Worm (Caenorhabditis elegans): ENCODE results near the gene F08A7.1.

The F08A7.1 gene

DNA sequence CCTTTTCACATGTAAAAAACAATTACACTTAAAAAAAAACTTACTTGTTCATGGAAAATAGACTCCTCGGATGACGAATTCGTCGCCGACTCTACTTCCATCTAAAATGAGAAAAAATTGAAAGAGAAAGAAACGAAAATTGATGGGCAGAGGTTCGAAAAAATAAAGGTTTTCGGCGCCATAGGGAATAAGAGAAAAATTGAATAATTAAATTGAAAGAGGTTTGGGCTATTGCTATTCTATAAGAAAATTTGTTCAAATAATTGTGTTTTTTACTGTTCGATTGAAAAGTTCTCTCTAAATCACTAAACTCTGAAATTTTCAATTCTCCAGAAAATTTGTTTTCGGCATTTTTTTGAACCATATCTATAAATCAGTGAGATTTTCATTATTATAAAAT is 42.8 kb downstream of the F08A7.1 start, which contains the start of gene rabr-2:
TSS of gene rabr-2 (minus strand) at position 101 of the 400 bp plus-strand sequence.
- no peak for TF ChIP-seq elt-1 (tag; optimal IDR thresholded peaks at IDR 0.05; ENCODE audit: borderline replicate concordance, insufficient read depth)
- TF ChIP-seq flh-1 (GFP tag; optimal IDR thresholded peaks at IDR 0.05), result no peak
- TF ChIP-seq pha-4 (tag; optimal IDR thresholded peaks at IDR 0.05), result no peak
- no peak for TF ChIP-seq ceh-83 (GFP tag; optimal IDR thresholded peaks at IDR 0.05)
- TF ChIP-seq bed-3 (GFP tag; optimal IDR thresholded peaks at IDR 0.05), result no peak
- no peak for TF ChIP-seq hlh-1 (tag; optimal IDR thresholded peaks at IDR 0.05)
- TF ChIP-seq unc-62 (GFP tag; optimal IDR thresholded peaks at IDR 0.05), result no peak
- TF ChIP-seq blmp-1 (tag; optimal IDR thresholded peaks at IDR 0.05), result no peak
- no peak for TF ChIP-seq elt-3 (tag; optimal IDR thresholded peaks at IDR 0.05)

DNA sequence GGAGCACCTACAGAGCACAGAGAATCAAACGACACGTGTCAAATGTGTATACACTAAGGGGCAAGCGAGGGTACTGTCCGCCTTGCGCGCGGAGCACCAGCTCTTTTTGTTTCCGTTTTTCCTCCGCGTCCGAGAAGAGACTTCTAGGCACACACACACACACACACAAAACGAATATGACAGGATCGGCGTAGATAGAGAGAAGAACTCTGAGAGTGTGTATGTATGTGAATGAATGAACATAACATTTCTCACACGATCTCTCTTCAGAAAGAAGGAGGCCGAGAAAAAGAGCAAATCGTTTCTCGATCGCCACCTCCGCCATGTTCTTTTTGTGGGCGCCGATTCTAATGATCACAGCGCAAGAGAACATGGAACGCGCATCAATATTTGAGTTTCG is 50.3 kb downstream of the F08A7.1 start, which contains the start of gene nas-6:
TSS of gene nas-6 (minus strand) at position 101 of the 400 bp plus-strand sequence.
- peak; percentile 11 for TF ChIP-seq pha-4 (tag; optimal IDR thresholded peaks at IDR 0.05)
- no peak for TF ChIP-seq ceh-43 (GFP tag; optimal IDR thresholded peaks at IDR 0.05)
